Fruit fly (Drosophila melanogaster): Measurements from ENCODE around the gene CG10375.

Gene CG10375

dm6 chr3R:23817566-23818202, 50.2 kb downstream of the CG10375 start (continued):
- TF ChIP-seq sug (tag; optimal IDR thresholded peaks at IDR 0.05) (no peak), zen (tag; optimal IDR thresholded peaks at IDR 0.05) (no peak), bsh (GFP tag; optimal IDR thresholded peaks at IDR 0.05) (peak in 1 of 2 experiments; percentile 38), CG6683 (GFP tag; optimal IDR thresholded peaks at IDR 0.05) (no peak), lbe (GFP tag; optimal IDR thresholded peaks at IDR 0.05) (no peak), az2 (GFP tag; optimal IDR thresholded peaks at IDR 0.05) (peak; percentile 25), CG1647 (GFP tag; optimal IDR thresholded peaks at IDR 0.05) (peak; percentile 9), CHES-1-like (GFP tag; optimal IDR thresholded peaks at IDR 0.05) (no peak), CG10543 (GFP tag; optimal IDR thresholded peaks at IDR 0.05) (peak; percentile 26), Mad (GFP tag; optimal IDR thresholded peaks at IDR 0.05) (no peak), CG32772 (GFP tag; IDR thresholded peaks at IDR 0.05) (peak; percentile 33; the same call in 1 of the 2 replicates), cg (GFP tag; optimal IDR thresholded peaks at IDR 0.05) (peak; percentile 39), HmgZ (tag; optimal IDR thresholded peaks at IDR 0.05) (peak; percentile 2), Hmr (GFP tag; optimal IDR thresholded peaks at IDR 0.05) (no peak), nmo (GFP tag; optimal IDR thresholded peaks at IDR 0.05) (no peak), aop (GFP tag; IDR thresholded peaks at IDR 0.05) (no peak), ATbp (GFP tag; optimal IDR thresholded peaks at IDR 0.05) (peak; percentile 49), sim (GFP tag; IDR thresholded peaks at IDR 0.05) (no peak), Hr51 (GFP tag; optimal IDR thresholded peaks at IDR 0.05) (no peak), CG31224 (GFP tag; IDR thresholded peaks at IDR 0.05) (no peak), fd3F (GFP tag; optimal IDR thresholded peaks at IDR 0.05) (peak; percentile 25), kni (GFP tag; optimal IDR thresholded peaks at IDR 0.05) (peak; percentile 89), mam (GFP tag; optimal IDR thresholded peaks at IDR 0.05) (peak; percentile 8), NK7.1 (GFP tag; optimal IDR thresholded peaks at IDR 0.05) (no peak), lola (GFP tag; optimal IDR thresholded peaks at IDR 0.05) (no peak), CG17612 (GFP tag; IDR thresholded peaks at IDR 0.05) (no peak), MTF-1 (GFP tag; optimal IDR thresholded peaks at IDR 0.05; ENCODE audit: borderline replicate concordance) (no peak), Med (GFP tag) (peak; percentile 77), Gsc (GFP tag; IDR thresholded peaks at IDR 0.05) (no peak), CG9797 (GFP tag; optimal IDR thresholded peaks at IDR 0.05) (no peak), slbo (GFP tag; IDR thresholded peaks at IDR 0.05) (peak; percentile 33; the same call in 1 of the 2 replicates), CG15696 (tag; optimal IDR thresholded peaks at IDR 0.05) (no peak), Xbp1 (GFP tag; optimal IDR thresholded peaks at IDR 0.05) (peak; percentile 24), Nf-YB (GFP tag; optimal IDR thresholded peaks at IDR 0.05) (no peak), CG17385 (GFP tag; optimal IDR thresholded peaks at IDR 0.05) (no peak), ro (GFP tag; IDR thresholded peaks at IDR 0.05) (no peak), CG4424 (GFP tag; optimal IDR thresholded peaks at IDR 0.05) (peak; percentile 5), CG12071 (GFP tag; optimal IDR thresholded peaks at IDR 0.05) (no peak), chinmo (GFP tag; IDR thresholded peaks at IDR 0.05; ENCODE audit: partially characterized antibody) (peak; percentile 77; the same call in 3 of the 4 replicates), sd (tag; optimal IDR thresholded peaks at IDR 0.05) (peak; percentile 86), knrl (GFP tag; IDR thresholded peaks at IDR 0.05; ENCODE audit: partially characterized antibody) (no peak), seq (GFP tag; IDR thresholded peaks at IDR 0.05) (peak; percentile 54), CG10565 (GFP tag; optimal IDR thresholded peaks at IDR 0.05) (no peak), tx (GFP tag; optimal IDR thresholded peaks at IDR 0.05) (no peak), CG3847 (GFP tag; IDR thresholded peaks at IDR 0.05) (0 out of 2 replicates have a peak, but pooled peaks have one; percentile 10), CG13424 (tag; optimal IDR thresholded peaks at IDR 0.05) (peak; percentile 62), CG9727 (GFP tag; optimal IDR thresholded peaks at IDR 0.05) (no peak), CG11696 (GFP tag; IDR thresholded peaks at IDR 0.05) (no peak), Ssrp (tag; optimal IDR thresholded peaks at IDR 0.05) (peak; percentile 26)

Data from whole organism, embryonic.